Worm (Caenorhabditis elegans) whole organism, L1 larva: ENCODE data around the gene ZK856.11.

ENCODE experiments used
- C04F5.9 ChIP-seq: sonication (generic microtip); optimal IDR thresholded peaks from 2 replicates; lab custom pipeline; 2016; ENCODE audit warnings: missing genetic modification characterization, missing compliant biosample characterization
- C34B4.2 ChIP-seq: sonication (generic microtip); optimal IDR thresholded peaks from 2 replicates; lab custom pipeline; 2017; ENCODE audit warnings: mild to moderate bottlenecking, missing genetic modification characterization, missing compliant biosample characterization
- F16B12.6 ChIP-seq: fragments of 150-350 bp; optimal IDR thresholded peaks from 2 replicates; lab custom pipeline; 2014; ENCODE audit warnings: missing biosample characterization, missing genetic modification characterization
- Y116A8C.19 ChIP-seq: sonication (generic microtip); optimal IDR thresholded peaks from 2 replicates; lab custom pipeline; 2016; ENCODE audit warnings: missing compliant biosample characterization, missing genetic modification characterization, borderline replicate concordance
- aly-2 ChIP-seq: fragments of 150-350 bp; optimal IDR thresholded peaks from 2 replicates; lab custom pipeline; 2014; ENCODE audit warnings: missing biosample characterization, missing genetic modification characterization
- ceh-63 ChIP-seq: fragments of 200-800 bp; sonication (Bioruptor generic); optimal IDR thresholded peaks from 2 replicates; lab custom pipeline; 2018; ENCODE audit warnings: mild to moderate bottlenecking, missing genetic modification characterization, missing compliant biosample characterization
- ceh-82 ChIP-seq, 3 experiments: fragments of 150-350 bp in 1 of 3; sonication (generic microtip) in 2 of 3; optimal IDR thresholded peaks; 2 replicates each; lab custom pipeline; 2014 to 2017; ENCODE audit warnings: missing biosample characterization in 3 of 3, missing genetic modification characterization in 3 of 3
- ceh-88 ChIP-seq: fragments of 200-800 bp; sonication (Bioruptor generic); IDR thresholded peaks from 2 replicates; pipeline ENCODE4 v1.3.6; 2022; ENCODE audit warnings: missing genetic modification characterization, missing compliant biosample characterization
- dpl-1 ChIP-seq, 3 experiments: fragments of 150-350 bp in 2 of 3; sonication (generic microtip) in 1 of 3; optimal IDR thresholded peaks; 2 replicates each; lab custom pipeline; 2014 to 2017; ENCODE audit warnings: missing biosample characterization in 3 of 3, missing genetic modification characterization in 3 of 3, missing genetic modification reagents in 3 of 3
- dsc-1 ChIP-seq: sonication (generic microtip); optimal IDR thresholded peaks from 2 replicates; lab custom pipeline; 2016; ENCODE audit warnings: mild to moderate bottlenecking, missing genetic modification characterization, missing compliant biosample characterization
- efl-3 ChIP-seq: fragments of 200-800 bp; sonication (Bioruptor generic); optimal IDR thresholded peaks from 2 replicates; lab custom pipeline; 2018; ENCODE audit warnings: mild to moderate bottlenecking, missing genetic modification characterization, missing compliant biosample characterization
- egl-13 ChIP-seq: sonication (generic microtip); optimal IDR thresholded peaks from 2 replicates; lab custom pipeline; 2016; ENCODE audit warnings: missing genotype, missing genetic modification reagents, missing genetic modification characterization, missing compliant biosample characterization
- egl-27 ChIP-seq, 2 experiments: fragments of 150-350 bp in 1 of 2; sonication (generic microtip); optimal IDR thresholded peaks; 3 replicates each; lab custom pipeline; 2017 to 2018; ENCODE audit warnings: missing biosample characterization in 2 of 2, missing genetic modification characterization in 2 of 2, missing genetic modification reagents in 2 of 2
- ets-5 ChIP-seq: fragments of 200-800 bp; sonication (Bioruptor generic); IDR thresholded peaks from 2 replicates; pipeline ENCODE4 v1.3.6; 2022; ENCODE audit warnings: missing genetic modification characterization, missing compliant biosample characterization
- fkh-10 ChIP-seq: sonication (generic microtip); optimal IDR thresholded peaks from 2 replicates; lab custom pipeline; 2017; ENCODE audit warnings: missing biosample characterization, missing genetic modification reagents, missing genetic modification characterization
- fkh-4 ChIP-seq: sonication (generic microtip); optimal IDR thresholded peaks from 2 replicates; lab custom pipeline; 2016; ENCODE audit warnings: missing compliant biosample characterization, missing genetic modification characterization, borderline replicate concordance
- fkh-8 ChIP-seq: sonication (generic microtip); optimal IDR thresholded peaks from 2 replicates; lab custom pipeline; 2016; ENCODE audit warnings: mild to moderate bottlenecking, missing genetic modification characterization, missing compliant biosample characterization
- grh-1 ChIP-seq: fragments of 200-800 bp; sonication (Bioruptor generic); IDR thresholded peaks from 2 replicates; pipeline ENCODE4 v1.3.6; 2022; ENCODE audit warnings: missing genetic modification reagents, missing genetic modification characterization, missing compliant biosample characterization
- hlh-4 ChIP-seq: sonication (generic microtip); optimal IDR thresholded peaks from 2 replicates; lab custom pipeline; 2016; ENCODE audit warnings: mild to moderate bottlenecking, missing genetic modification characterization, missing compliant biosample characterization
- hpl-2 ChIP-seq: fragments of 150-350 bp; optimal IDR thresholded peaks from 2 replicates; lab custom pipeline; 2014; ENCODE audit warnings: missing biosample characterization, missing genetic modification reagents, missing genetic modification characterization
- irx-1 ChIP-seq: sonication (generic microtip); optimal IDR thresholded peaks from 2 replicates; lab custom pipeline; 2016; ENCODE audit warnings: missing genetic modification characterization, missing compliant biosample characterization
- jun-1 ChIP-seq: fragments of 150-350 bp; optimal IDR thresholded peaks from 2 replicates; lab custom pipeline; 2014; ENCODE audit warnings: missing biosample characterization, missing genetic modification reagents, missing genetic modification characterization
- lin-39 ChIP-seq: fragments of 150-350 bp; optimal IDR thresholded peaks from 2 replicates; lab custom pipeline; 2014; ENCODE audit warnings: missing biosample characterization, missing genetic modification reagents, missing genetic modification characterization
- lir-3 ChIP-seq: sonication (generic microtip); optimal IDR thresholded peaks from 2 replicates; lab custom pipeline; 2016; ENCODE audit warnings: mild to moderate bottlenecking, missing genetic modification characterization, moderate library complexity, missing compliant biosample characterization; ENCODE audit not compliant: poor library complexity
- lsy-2 ChIP-seq, 2 experiments: fragments of 150-350 bp; optimal IDR thresholded peaks; 2 replicates each; lab custom pipeline; 2014; ENCODE audit warnings: missing biosample characterization in 2 of 2, missing genetic modification characterization in 2 of 2
- mab-9 ChIP-seq: fragments of 200-800 bp; sonication (Bioruptor generic); IDR thresholded peaks from 2 replicates; pipeline ENCODE4 v1.3.6; 2022; ENCODE audit warnings: missing genetic modification reagents, missing genetic modification characterization, missing compliant biosample characterization
- nhr-20 ChIP-seq: sonication (generic microtip); optimal IDR thresholded peaks from 2 replicates; lab custom pipeline; 2016; ENCODE audit warnings: mild to moderate bottlenecking, missing genetic modification characterization, missing compliant biosample characterization
- nhr-28 ChIP-seq: fragments of 150-350 bp; optimal IDR thresholded peaks from 2 replicates; lab custom pipeline; 2014; ENCODE audit warnings: missing biosample characterization, missing genetic modification characterization
- nhr-47 ChIP-seq: sonication (generic microtip); optimal IDR thresholded peaks from 2 replicates; lab custom pipeline; 2016; ENCODE audit warnings: mild to moderate bottlenecking, missing genetic modification characterization, moderate library complexity, missing compliant biosample characterization
- nhr-71 ChIP-seq: sonication (generic microtip); optimal IDR thresholded peaks from 2 replicates; lab custom pipeline; 2016; ENCODE audit warnings: mild to moderate bottlenecking, missing genetic modification characterization, moderate library complexity, missing compliant biosample characterization
- nhr-76 ChIP-seq: sonication (generic microtip); optimal IDR thresholded peaks from 2 replicates; lab custom pipeline; 2017; ENCODE audit warnings: missing biosample characterization, missing genetic modification characterization
- nhr-77 ChIP-seq: fragments of 150-350 bp; optimal IDR thresholded peaks from 2 replicates; lab custom pipeline; 2014; ENCODE audit warnings: missing biosample characterization, missing genetic modification characterization
- nhr-85 ChIP-seq: sonication (generic microtip); peaks from one replicate; lab custom pipeline; 2016; ENCODE audit warnings: missing genetic modification characterization, inconsistent platforms, missing compliant biosample characterization
- pax-3 ChIP-seq: fragments of 200-800 bp; sonication (Bioruptor generic); optimal IDR thresholded peaks from 2 replicates; lab custom pipeline; 2018; ENCODE audit warnings: mild to moderate bottlenecking, missing genetic modification characterization, moderate library complexity, missing compliant biosample characterization
- pqm-1 ChIP-seq: sonication (generic microtip); optimal IDR thresholded peaks from 3 replicates; lab custom pipeline; 2017; ENCODE audit warnings: missing biosample characterization, missing genetic modification characterization
- rnt-1 ChIP-seq: sonication (generic microtip); optimal IDR thresholded peaks from 2 replicates; lab custom pipeline; 2016; ENCODE audit warnings: mild to moderate bottlenecking, missing genetic modification characterization, moderate library complexity, missing compliant biosample characterization
- snu-23 ChIP-seq: sonication (generic microtip); optimal IDR thresholded peaks from 2 replicates; lab custom pipeline; 2016; ENCODE audit warnings: missing genetic modification characterization, missing compliant biosample characterization
- sox-4 ChIP-seq: sonication (generic microtip); optimal IDR thresholded peaks from 2 replicates; lab custom pipeline; 2016; ENCODE audit warnings: missing genetic modification characterization, missing compliant biosample characterization
- sptf-1 ChIP-seq: fragments of 150-350 bp; optimal IDR thresholded peaks from 2 replicates; lab custom pipeline; 2014; ENCODE audit warnings: missing biosample characterization, missing genetic modification characterization
- swsn-7 ChIP-seq: sonication (generic microtip); optimal IDR thresholded peaks from 2 replicates; lab custom pipeline; 2016; ENCODE audit warnings: missing genetic modification characterization, missing compliant biosample characterization
- tbx-2 ChIP-seq: sonication (generic microtip); optimal IDR thresholded peaks from 2 replicates; lab custom pipeline; 2016; ENCODE audit warnings: missing genetic modification characterization, missing compliant biosample characterization
- unc-98 ChIP-seq: fragments of 200-800 bp; sonication (Bioruptor generic); IDR thresholded peaks from 2 replicates; pipeline ENCODE4 v1.3.6; 2022; ENCODE audit warnings: missing genetic modification characterization, missing compliant biosample characterization
- zag-1 ChIP-seq: fragments of 150-350 bp; optimal IDR thresholded peaks from 2 replicates; lab custom pipeline; 2014; ENCODE audit warnings: missing biosample characterization, missing genetic modification characterization
- zip-4 ChIP-seq: fragments of 200-800 bp; sonication (Bioruptor generic); optimal IDR thresholded peaks from 2 replicates; lab custom pipeline; 2018; ENCODE audit warnings: mild to moderate bottlenecking, missing genetic modification characterization, moderate library complexity, missing compliant biosample characterization
- ztf-11 ChIP-seq, 2 experiments: sonication (generic microtip); optimal IDR thresholded peaks; 2 replicates each; lab custom pipeline; 2016 to 2017; ENCODE audit warnings: missing genetic modification characterization in 2 of 2, missing biosample characterization in 1 of 2, missing compliant biosample characterization in 1 of 2

Gene ZK856.11

DNA sequence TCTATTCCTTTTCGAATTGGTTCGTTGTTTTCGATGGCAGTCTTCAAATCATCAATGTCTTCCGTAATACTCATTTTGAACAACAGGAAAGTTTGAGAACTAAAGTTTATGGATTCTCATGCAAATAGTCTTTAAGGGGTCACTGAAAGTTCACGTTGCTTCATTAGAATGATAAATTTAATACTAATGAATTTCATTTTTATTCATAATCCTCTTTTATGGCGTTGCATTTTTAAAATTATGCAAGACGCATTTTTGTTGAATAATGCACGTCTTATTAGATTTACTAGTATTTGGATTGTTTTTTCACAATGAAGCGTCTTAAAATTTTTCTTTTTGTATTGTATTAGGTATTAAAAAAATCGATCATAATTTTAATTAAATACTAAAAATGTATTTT lies 38.4 kb upstream of the ZK856.11 start, which contains the start of gene C12D8.9:
Gene C12D8.9, minus strand, starts transcription at position 101 of the 400 bp plus-strand sequence.
- no peak for TF ChIP-seq fkh-4 (tag; lab: Kevin White, UChicago)
- no peak for TF ChIP-seq nhr-47
- TF ChIP-seq nhr-76 (tag; lab: Kevin White, UChicago), result no peak
- no peak for TF ChIP-seq fkh-10 (GFP tag; lab: Kevin White, UChicago)
- no peak for TF ChIP-seq nhr-28 (tag; lab: Kevin White, UChicago)
- no peak for TF ChIP-seq C34B4.2 (tag; lab: Kevin White, UChicago)
- no peak for TF ChIP-seq ceh-63
- no peak for TF ChIP-seq nhr-85 (tag; lab: Kevin White, UChicago)

ce11 chrV:10241121-10241803 lies 36.5 kb upstream of the ZK856.11 start, which contains the start of the genes C12D8.21 and col-148:
C12D8.21 (minus strand) TSS chrV:10241188.
col-148 (plus strand) TSS chrV:10241753.
- TF ChIP-seq dsc-1 (tag; lab: Kevin White, UChicago) (peak; percentile 96), nhr-47 (peak; percentile 35), nhr-77 (no peak), jun-1 (tag; lab: Kevin White, UChicago) (no peak), rnt-1 (tag; lab: Kevin White, UChicago) (no peak), sox-4 (tag; lab: Kevin White, UChicago) (peak; percentile 22), fkh-8 (tag; lab: Kevin White, UChicago) (peak; percentile 72), nhr-71 (tag; lab: Kevin White, UChicago) (peak; percentile 11), pax-3 (tag; lab: Kevin White, UChicago) (peak; percentile 62)

- TF ChIP-seq irx-1 (tag; lab: Kevin White, UChicago) (no peak), jun-1 (tag; lab: Kevin White, UChicago) (no peak), unc-98 (no peak), egl-27 (tag; optimal IDR thresholded peaks at IDR 0.05; lab: Kevin White, UChicago) (no peak), mab-9 (GFP tag; lab: Robert Waterston, UW) (no peak), hpl-2 (GFP tag; lab: Kevin White, UChicago) (no peak), tbx-2 (tag; lab: Kevin White, UChicago) (no peak), efl-3 (GFP tag; lab: Kevin White, UChicago) (no peak), lin-39 (tag; lab: Kevin White, UChicago) (no peak), ceh-88 (GFP tag; lab: Robert Waterston, UW) (no peak), ceh-82 (tag; optimal IDR thresholded peaks at IDR 0.05; lab: Kevin White, UChicago) (no peak), Y116A8C.19 (tag; lab: Kevin White, UChicago) (no peak), lsy-2 (tag; optimal IDR thresholded peaks at IDR 0.05; lab: Kevin White, UChicago) (no peak), ets-5 (GFP tag; lab: Robert Waterston, UW) (no peak)
These were observed 35.1 kb upstream of the ZK856.11 start, which contains the start of gene fipr-8 for ce11 chrV:10239861-10240260. fipr-8 (minus strand) TSS chrV:10239961.

DNA sequence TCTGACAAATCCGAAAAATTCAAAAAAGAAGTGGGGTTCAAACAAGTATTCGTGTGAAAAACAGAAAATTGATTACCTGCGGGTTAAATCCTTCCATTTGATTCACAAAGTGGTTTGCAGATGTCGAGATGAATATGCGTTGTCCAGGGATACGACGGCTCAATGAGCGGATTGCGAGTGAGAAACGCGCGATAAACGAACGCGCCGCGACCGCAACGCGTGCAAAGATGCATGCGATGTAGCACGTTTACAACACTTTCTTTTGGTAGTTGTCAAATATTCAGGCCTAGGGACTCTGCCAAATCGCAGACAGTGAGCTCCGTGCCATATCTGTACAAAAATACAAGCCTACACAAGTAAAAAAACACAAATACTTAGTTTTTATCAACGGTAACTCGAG lies 33.9 kb upstream of the ZK856.11 start, which contains the start of gene fubl-1:
Gene fubl-1, minus strand, starts transcription at position 202 of the 400 bp plus-strand sequence.
- TF ChIP-seq dpl-1 (GFP tag; optimal IDR thresholded peaks at IDR 0.05; lab: Kevin White, UChicago) (peak in 2 of 3 experiments; percentile 41 to 62), pax-3 (tag; lab: Kevin White, UChicago) (no peak), lsy-2 (tag; optimal IDR thresholded peaks at IDR 0.05; lab: Kevin White, UChicago) (peak; percentile 9 to 58), ztf-11 (tag; optimal IDR thresholded peaks at IDR 0.05; lab: Kevin White, UChicago) (no peak), hlh-4 (tag; lab: Kevin White, UChicago) (no peak), fkh-4 (tag; lab: Kevin White, UChicago) (no peak), lir-3 (tag; lab: Kevin White, UChicago) (no peak), snu-23 (GFP tag; lab: Kevin White, UChicago) (peak; percentile 18), zip-4 (GFP tag; lab: Kevin White, UChicago) (no peak), sptf-1 (tag; lab: Kevin White, UChicago) (no peak), grh-1 (GFP tag; lab: Robert Waterston, UW) (no peak), mab-9 (GFP tag; lab: Robert Waterston, UW) (no peak), zag-1 (no peak), egl-13 (no peak), swsn-7 (tag; lab: Kevin White, UChicago) (no peak), F16B12.6 (tag; lab: Kevin White, UChicago) (no peak), pqm-1 (tag; lab: Kevin White, UChicago) (no peak), Y116A8C.19 (tag; lab: Kevin White, UChicago) (no peak), aly-2 (tag; lab: Kevin White, UChicago) (no peak), irx-1 (tag; lab: Kevin White, UChicago) (no peak), lin-39 (tag; lab: Kevin White, UChicago) (no peak), rnt-1 (tag; lab: Kevin White, UChicago) (no peak), nhr-20 (tag; lab: Kevin White, UChicago) (no peak), C04F5.9 (tag; lab: Kevin White, UChicago) (no peak)
